Worm (Caenorhabditis elegans) whole organism, L1 larva: ENCODE measurements around the gene slc-36.5.

Experiments
- C04F5.9 ChIP-seq: sonication (generic microtip); optimal IDR thresholded peaks from 2 replicates; lab custom pipeline; 2016; ENCODE audit warnings: missing genetic modification characterization, missing compliant biosample characterization
- C16A3.4 ChIP-seq: fragments of 150-350 bp; optimal IDR thresholded peaks from 2 replicates; lab custom pipeline; 2014; ENCODE audit warnings: missing biosample characterization, missing genetic modification characterization
- C34B4.2 ChIP-seq: sonication (generic microtip); optimal IDR thresholded peaks from 2 replicates; lab custom pipeline; 2017; ENCODE audit warnings: mild to moderate bottlenecking, missing genetic modification characterization, missing compliant biosample characterization
- Y116A8C.19 ChIP-seq: sonication (generic microtip); optimal IDR thresholded peaks from 2 replicates; lab custom pipeline; 2016; ENCODE audit warnings: missing compliant biosample characterization, missing genetic modification characterization, borderline replicate concordance
- alr-1 ChIP-seq: fragments of 200-800 bp; sonication (Bioruptor generic); optimal IDR thresholded peaks from 2 replicates; lab custom pipeline; 2018; ENCODE audit warnings: borderline replicate concordance, mild to moderate bottlenecking, missing genetic modification characterization, missing compliant biosample characterization
- aly-2 ChIP-seq: fragments of 150-350 bp; optimal IDR thresholded peaks from 2 replicates; lab custom pipeline; 2014; ENCODE audit warnings: missing biosample characterization, missing genetic modification characterization
- blmp-1 ChIP-seq: fragments of 150-350 bp; optimal IDR thresholded peaks from 2 replicates; lab custom pipeline; 2014; ENCODE audit warnings: missing biosample characterization, missing genetic modification characterization
- ceh-63 ChIP-seq: fragments of 200-800 bp; sonication (Bioruptor generic); optimal IDR thresholded peaks from 2 replicates; lab custom pipeline; 2018; ENCODE audit warnings: mild to moderate bottlenecking, missing genetic modification characterization, missing compliant biosample characterization
- ceh-88 ChIP-seq: fragments of 200-800 bp; sonication (Bioruptor generic); IDR thresholded peaks from 2 replicates; pipeline ENCODE4 v1.3.6; 2022; ENCODE audit warnings: missing genetic modification characterization, missing compliant biosample characterization
- dpl-1 ChIP-seq, 3 experiments: fragments of 150-350 bp in 2 of 3; sonication (generic microtip) in 1 of 3; optimal IDR thresholded peaks; 2 replicates each; lab custom pipeline; 2014 to 2017; ENCODE audit warnings: missing biosample characterization in 3 of 3, missing genetic modification characterization in 3 of 3, missing genetic modification reagents in 3 of 3
- dsc-1 ChIP-seq: sonication (generic microtip); optimal IDR thresholded peaks from 2 replicates; lab custom pipeline; 2016; ENCODE audit warnings: mild to moderate bottlenecking, missing genetic modification characterization, missing compliant biosample characterization
- efl-1 ChIP-seq, 4 experiments: fragments of 150-350 bp; optimal IDR thresholded peaks in 3 of 4; peaks in 1 of 4; 1 replicate in 1 of 4; 2 replicates in 3 of 4; lab custom pipeline; 2014; ENCODE audit warnings: missing biosample characterization in 2 of 4, missing genetic modification characterization in 2 of 4, missing genetic modification reagents in 2 of 4
- egl-13 ChIP-seq: sonication (generic microtip); optimal IDR thresholded peaks from 2 replicates; lab custom pipeline; 2016; ENCODE audit warnings: missing genotype, missing genetic modification reagents, missing genetic modification characterization, missing compliant biosample characterization
- egl-27 ChIP-seq, 2 experiments: fragments of 150-350 bp in 1 of 2; sonication (generic microtip); optimal IDR thresholded peaks; 3 replicates each; lab custom pipeline; 2017 to 2018; ENCODE audit warnings: missing biosample characterization in 2 of 2, missing genetic modification characterization in 2 of 2, missing genetic modification reagents in 2 of 2
- elt-2 ChIP-seq: sonication (generic microtip); optimal IDR thresholded peaks from 2 replicates; lab custom pipeline; 2016; ENCODE audit warnings: missing genetic modification characterization, mild to moderate bottlenecking, inconsistent platforms, missing compliant biosample characterization, missing genetic modification reagents
- elt-3 ChIP-seq, 6 experiments: fragments of 150-350 bp in 1 of 6; sonication (generic microtip); optimal IDR thresholded peaks; 2 replicates each; lab custom pipeline; 2017 to 2018; ENCODE audit warnings: missing biosample characterization in 6 of 6, missing genetic modification characterization in 6 of 6, inconsistent platforms in 1 of 6
- fkh-4 ChIP-seq: sonication (generic microtip); optimal IDR thresholded peaks from 2 replicates; lab custom pipeline; 2016; ENCODE audit warnings: missing compliant biosample characterization, missing genetic modification characterization, borderline replicate concordance
- grh-1 ChIP-seq: fragments of 200-800 bp; sonication (Bioruptor generic); IDR thresholded peaks from 2 replicates; pipeline ENCODE4 v1.3.6; 2022; ENCODE audit warnings: missing genetic modification reagents, missing genetic modification characterization, missing compliant biosample characterization
- hlh-17 ChIP-seq: fragments of 200-800 bp; sonication (Bioruptor generic); optimal IDR thresholded peaks from 2 replicates; lab custom pipeline; 2018; ENCODE audit warnings: missing genetic modification characterization, mild to moderate bottlenecking, missing compliant biosample characterization, moderate library complexity, borderline replicate concordance
- hlh-4 ChIP-seq: sonication (generic microtip); optimal IDR thresholded peaks from 2 replicates; lab custom pipeline; 2016; ENCODE audit warnings: mild to moderate bottlenecking, missing genetic modification characterization, missing compliant biosample characterization
- lin-14 ChIP-seq: fragments of 200-800 bp; sonication (Bioruptor generic); optimal IDR thresholded peaks from 2 replicates; lab custom pipeline; 2018; ENCODE audit warnings: mild to moderate bottlenecking, missing genetic modification characterization, moderate library complexity, missing compliant biosample characterization
- lin-15B ChIP-seq: fragments of 150-350 bp; sonication (generic microtip); optimal IDR thresholded peaks from 3 replicates; lab custom pipeline; 2014; ENCODE audit warnings: missing biosample characterization, missing genetic modification characterization
- lin-35 ChIP-seq, 2 experiments: fragments of 150-350 bp; optimal IDR thresholded peaks; 2 replicates each; lab custom pipeline; 2014; ENCODE audit warnings: missing biosample characterization in 2 of 2, missing genetic modification characterization in 2 of 2, missing genetic modification reagents in 2 of 2
- lin-39 ChIP-seq: fragments of 150-350 bp; optimal IDR thresholded peaks from 2 replicates; lab custom pipeline; 2014; ENCODE audit warnings: missing biosample characterization, missing genetic modification reagents, missing genetic modification characterization
- mdl-1 ChIP-seq, 2 experiments: fragments of 150-350 bp; optimal IDR thresholded peaks; 2 replicates each; lab custom pipeline; 2014 to 2017; ENCODE audit warnings: missing biosample characterization in 2 of 2, missing genetic modification characterization in 2 of 2, inconsistent platforms in 1 of 2
- mep-1 ChIP-seq: fragments of 150-350 bp; optimal IDR thresholded peaks from 2 replicates; lab custom pipeline; 2014; ENCODE audit warnings: missing biosample characterization, missing genetic modification characterization
- nhr-12 ChIP-seq: sonication (generic microtip); optimal IDR thresholded peaks from 2 replicates; lab custom pipeline; 2017; ENCODE audit warnings: missing biosample characterization, missing genetic modification characterization
- nhr-19 ChIP-seq: fragments of 200-800 bp; sonication (Bioruptor generic); conservative IDR thresholded peaks from 2 replicates; pipeline ENCODE4 v1.3.6; 2022; ENCODE audit warnings: missing genetic modification characterization, missing compliant biosample characterization
- nhr-20 ChIP-seq: sonication (generic microtip); optimal IDR thresholded peaks from 2 replicates; lab custom pipeline; 2016; ENCODE audit warnings: mild to moderate bottlenecking, missing genetic modification characterization, missing compliant biosample characterization
- nhr-47 ChIP-seq: sonication (generic microtip); optimal IDR thresholded peaks from 2 replicates; lab custom pipeline; 2016; ENCODE audit warnings: mild to moderate bottlenecking, missing genetic modification characterization, moderate library complexity, missing compliant biosample characterization
- nhr-71 ChIP-seq: sonication (generic microtip); optimal IDR thresholded peaks from 2 replicates; lab custom pipeline; 2016; ENCODE audit warnings: mild to moderate bottlenecking, missing genetic modification characterization, moderate library complexity, missing compliant biosample characterization
- nhr-85 ChIP-seq: sonication (generic microtip); peaks from one replicate; lab custom pipeline; 2016; ENCODE audit warnings: missing genetic modification characterization, inconsistent platforms, missing compliant biosample characterization
- pag-3 ChIP-seq: sonication (generic microtip); optimal IDR thresholded peaks from 2 replicates; lab custom pipeline; 2017; ENCODE audit warnings: missing genetic modification characterization, mild to moderate bottlenecking, missing compliant biosample characterization, antibody characterized with exemption, borderline replicate concordance; ENCODE audit not compliant: insufficient read depth
- pqm-1 ChIP-seq: sonication (generic microtip); optimal IDR thresholded peaks from 3 replicates; lab custom pipeline; 2017; ENCODE audit warnings: missing biosample characterization, missing genetic modification characterization
- rnt-1 ChIP-seq: sonication (generic microtip); optimal IDR thresholded peaks from 2 replicates; lab custom pipeline; 2016; ENCODE audit warnings: mild to moderate bottlenecking, missing genetic modification characterization, moderate library complexity, missing compliant biosample characterization
- snpc-4 ChIP-seq: fragments of 150-350 bp; optimal IDR thresholded peaks from 2 replicates; lab custom pipeline; 2014; ENCODE audit warnings: missing biosample characterization, missing genetic modification characterization
- snu-23 ChIP-seq: sonication (generic microtip); optimal IDR thresholded peaks from 2 replicates; lab custom pipeline; 2016; ENCODE audit warnings: missing genetic modification characterization, missing compliant biosample characterization
- sup-37 ChIP-seq: fragments of 200-800 bp; sonication (Bioruptor generic); optimal IDR thresholded peaks from 2 replicates; lab custom pipeline; 2018; ENCODE audit warnings: mild to moderate bottlenecking, missing genetic modification characterization, missing compliant biosample characterization
- swsn-7 ChIP-seq: sonication (generic microtip); optimal IDR thresholded peaks from 2 replicates; lab custom pipeline; 2016; ENCODE audit warnings: missing genetic modification characterization, missing compliant biosample characterization
- tlp-1 ChIP-seq: fragments of 150-350 bp; optimal IDR thresholded peaks from 2 replicates; lab custom pipeline; 2014; ENCODE audit warnings: missing biosample characterization, missing genetic modification characterization
- unc-130 ChIP-seq: fragments of 150-350 bp; optimal IDR thresholded peaks from 2 replicates; lab custom pipeline; 2017; ENCODE audit warnings: missing biosample characterization, missing genetic modification characterization, inconsistent platforms
- unc-98 ChIP-seq: fragments of 200-800 bp; sonication (Bioruptor generic); IDR thresholded peaks from 2 replicates; pipeline ENCODE4 v1.3.6; 2022; ENCODE audit warnings: missing genetic modification characterization, missing compliant biosample characterization
- xbp-1 ChIP-seq: sonication (generic microtip); optimal IDR thresholded peaks from 2 replicates; lab custom pipeline; 2016; ENCODE audit warnings: missing genetic modification characterization, missing compliant biosample characterization
- zag-1 ChIP-seq: fragments of 150-350 bp; optimal IDR thresholded peaks from 2 replicates; lab custom pipeline; 2014; ENCODE audit warnings: missing biosample characterization, missing genetic modification characterization
- ztf-11 ChIP-seq, 2 experiments: sonication (generic microtip); optimal IDR thresholded peaks; 2 replicates each; lab custom pipeline; 2016 to 2017; ENCODE audit warnings: missing genetic modification characterization in 2 of 2, missing biosample characterization in 1 of 2, missing compliant biosample characterization in 1 of 2

Gene slc-36.5

DNA sequence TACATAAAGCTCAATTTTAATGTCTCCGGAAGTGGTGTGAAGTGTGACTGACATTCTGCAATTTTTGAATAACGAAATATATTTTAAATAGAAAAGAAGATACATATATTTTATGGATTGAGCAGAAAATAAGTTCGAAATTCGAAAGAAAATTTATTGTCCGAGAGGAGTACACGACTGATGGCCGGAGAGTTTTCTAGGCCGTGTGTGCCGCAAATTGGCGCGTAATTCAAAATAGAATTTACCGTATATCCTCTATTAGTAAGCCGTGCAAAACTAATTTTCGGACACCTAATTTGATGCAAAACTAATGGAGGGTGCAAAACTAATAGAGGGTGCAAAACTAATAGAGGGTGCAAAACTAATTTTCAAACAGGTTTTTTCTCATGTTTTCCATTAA, 36.5 kb upstream of the slc-36.5 start, which contains the start of gene cyn-10 (continued):
- TF ChIP-seq lin-15B (tag; lab: Kevin White, UChicago) (peak; percentile 38), snu-23 (GFP tag; lab: Kevin White, UChicago) (peak; percentile 89), mdl-1 (tag; optimal IDR thresholded peaks at IDR 0.05; lab: Kevin White, UChicago) (peak in 1 of 2 experiments; percentile 29), swsn-7 (tag; lab: Kevin White, UChicago) (peak; percentile 93), nhr-19 (GFP tag; lab: Robert Waterston, UW) (peak; percentile 95), alr-1 (tag; lab: Kevin White, UChicago) (no peak), pqm-1 (tag; lab: Kevin White, UChicago) (no peak), sup-37 (GFP tag; lab: Kevin White, UChicago) (peak; percentile 71), lin-39 (peak; percentile 52), snpc-4 (tag; lab: Kevin White, UChicago) (peak; percentile 44), lin-14 (peak; percentile 81), unc-130 (tag; lab: Kevin White, UChicago) (peak; percentile 84)

DNA sequence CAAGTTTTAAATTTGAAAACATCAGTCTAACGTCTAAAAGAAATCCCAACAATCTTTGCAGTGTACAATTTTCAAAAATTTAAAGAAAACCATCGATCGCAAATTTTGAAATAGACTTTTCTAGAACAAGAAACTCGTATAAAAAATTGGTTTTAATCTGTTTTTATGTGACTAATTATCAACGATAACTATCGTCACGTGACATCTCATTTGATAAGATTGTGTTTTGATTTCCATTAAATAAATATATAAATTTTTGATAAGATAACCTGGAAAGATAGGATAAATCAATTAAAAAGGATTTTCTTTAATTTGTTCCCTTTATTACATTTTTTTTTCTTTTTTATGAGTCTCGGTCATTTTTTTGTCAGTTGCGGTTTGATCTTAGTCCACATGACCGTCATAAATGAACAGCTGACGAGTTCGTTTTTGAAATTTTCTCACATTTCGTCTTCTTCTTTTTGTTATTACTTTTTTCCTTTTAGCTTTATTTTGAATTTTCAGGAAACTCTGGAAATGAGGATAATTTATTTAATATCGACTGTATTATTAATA, 32.8 kb upstream of the slc-36.5 start, which contains the start of gene asm-1:
Gene asm-1, plus strand, starts transcription at position 505 of the 555 bp plus-strand sequence.
- TF ChIP-seq lin-35 (GFP tag; optimal IDR thresholded peaks at IDR 0.05; lab: Kevin White, UChicago) (peak in 1 of 2 experiments; percentile 26), alr-1 (tag; lab: Kevin White, UChicago) (no peak), mep-1 (peak; percentile 18), ztf-11 (tag; optimal IDR thresholded peaks at IDR 0.05; lab: Kevin White, UChicago) (no peak), elt-2 (tag; lab: Kevin White, UChicago) (peak; percentile 52), nhr-71 (tag; lab: Kevin White, UChicago) (peak; percentile 47), elt-3 (tag; optimal IDR thresholded peaks at IDR 0.05; lab: Kevin White, UChicago) (peak in 2 of 6 experiments; percentile 49 to 67), lin-14 (peak; percentile 8), nhr-20 (tag; lab: Kevin White, UChicago) (peak; percentile 34)

DNA sequence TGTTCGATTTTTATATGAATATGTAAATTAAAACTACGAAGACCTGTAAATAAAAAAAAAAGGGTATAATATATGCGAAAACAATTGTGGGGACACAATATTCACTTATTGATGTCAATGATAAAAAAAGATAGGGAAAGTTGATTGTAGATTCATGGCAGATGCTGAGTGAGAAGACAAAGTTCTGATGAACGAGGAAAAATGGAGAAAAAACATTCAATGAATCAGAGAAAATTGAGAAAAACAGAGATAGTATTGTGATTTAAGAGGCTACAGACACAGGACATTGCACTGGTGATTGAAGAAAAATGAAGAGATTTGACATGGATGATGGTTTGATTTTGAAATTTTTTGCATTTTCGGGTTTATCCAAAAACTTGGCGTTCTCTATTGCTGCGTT, 31.8 kb upstream of the slc-36.5 start:
- TF ChIP-seq ceh-63 (GFP tag; lab: Kevin White, UChicago) (no peak), fkh-4 (tag; lab: Kevin White, UChicago) (no peak), C04F5.9 (no peak), C34B4.2 (tag; lab: Kevin White, UChicago) (no peak), egl-13 (tag; lab: Kevin White, UChicago) (no peak), pag-3 (peak; percentile 67), swsn-7 (tag; lab: Kevin White, UChicago) (no peak), nhr-85 (tag; lab: Kevin White, UChicago) (peak; percentile 37), C16A3.4 (no peak), dsc-1 (tag; lab: Kevin White, UChicago) (no peak), xbp-1 (tag; lab: Kevin White, UChicago) (no peak), grh-1 (GFP tag; lab: Robert Waterston, UW) (no peak), efl-1 (optimal IDR thresholded peaks at IDR 0.05; lab: Kevin White, UChicago) (no peak), efl-1 (GFP tag; optimal IDR thresholded peaks at IDR 0.05 in 1 of 2; lab: Kevin White, UChicago) (peak; percentile 13 to 84), mep-1 (no peak), nhr-47 (no peak), elt-2 (tag; lab: Kevin White, UChicago) (no peak), snpc-4 (tag; lab: Kevin White, UChicago) (no peak), nhr-12 (tag; lab: Kevin White, UChicago) (no peak), egl-27 (tag; optimal IDR thresholded peaks at IDR 0.05; lab: Kevin White, UChicago) (no peak), rnt-1 (tag; lab: Kevin White, UChicago) (peak; percentile 7), zag-1 (tag; lab: Kevin White, UChicago) (no peak), blmp-1 (tag; lab: Kevin White, UChicago) (peak; percentile 83), unc-98 (GFP tag; lab: Robert Waterston, UW) (no peak), dpl-1 (GFP tag; optimal IDR thresholded peaks at IDR 0.05; lab: Kevin White, UChicago) (peak in 2 of 3 experiments; percentile 5 to 21), lin-35 (GFP tag; optimal IDR thresholded peaks at IDR 0.05; lab: Kevin White, UChicago) (no peak), Y116A8C.19 (tag; lab: Kevin White, UChicago) (no peak), ceh-88 (GFP tag; lab: Robert Waterston, UW) (no peak), tlp-1 (tag; lab: Kevin White, UChicago) (no peak), snu-23 (GFP tag; lab: Kevin White, UChicago) (peak; percentile 22), aly-2 (no peak), hlh-4 (no peak), hlh-17 (GFP tag; lab: Kevin White, UChicago) (no peak)
